Worm (Caenorhabditis elegans) whole organism, midembryonic: ENCODE measurements around the gene T14B4.1.

Experiments used
- T22C8.4 ChIP-seq: fragments of 200-800 bp; sonication (Bioruptor generic); IDR thresholded peaks from 2 replicates; pipeline ENCODE4 v1.3.6; 2022; ENCODE audit warnings: missing genetic modification characterization, missing compliant biosample characterization
- cog-1 ChIP-seq: sonication (generic microtip); optimal IDR thresholded peaks from 2 replicates; lab custom pipeline; 2016; ENCODE audit warnings: missing genetic modification characterization, missing compliant biosample characterization
- flt-1 ChIP-seq: fragments of 200-800 bp; sonication (Bioruptor generic); IDR thresholded peaks from 2 replicates; pipeline ENCODE4 v1.3.6; 2022; ENCODE audit warnings: missing genetic modification characterization, missing compliant biosample characterization
- med-1 ChIP-seq: sonication (generic microtip); optimal IDR thresholded peaks from 2 replicates; lab custom pipeline; 2017; ENCODE audit warnings: missing genetic modification characterization, mild to moderate bottlenecking, missing compliant biosample characterization, antibody characterized with exemption, missing genetic modification reagents; ENCODE audit not compliant: insufficient read depth
- ref-1 ChIP-seq: fragments of 200-800 bp; sonication (Bioruptor generic); conservative IDR thresholded peaks from 2 replicates; pipeline ENCODE4 v1.3.6; 2022; ENCODE audit warnings: missing genetic modification reagents, missing genetic modification characterization, missing compliant biosample characterization
- tab-1 ChIP-seq: fragments of 200-800 bp; sonication (Bioruptor generic); IDR thresholded peaks from 2 replicates; pipeline ENCODE4 v1.3.6; 2022; ENCODE audit warnings: missing genetic modification characterization, missing compliant biosample characterization
- ztf-23 ChIP-seq: fragments of 200-800 bp; sonication (Bioruptor generic); IDR thresholded peaks from 2 replicates; pipeline ENCODE4 v1.3.6; 2022; ENCODE audit warnings: missing genetic modification reagents, missing genetic modification characterization, missing compliant biosample characterization
- ztf-29 ChIP-seq: fragments of 200-800 bp; sonication (Bioruptor generic); IDR thresholded peaks from 2 replicates; pipeline ENCODE4 v1.3.6; 2022; ENCODE audit warnings: missing genetic modification reagents, missing genetic modification characterization, missing compliant biosample characterization

DNA sequence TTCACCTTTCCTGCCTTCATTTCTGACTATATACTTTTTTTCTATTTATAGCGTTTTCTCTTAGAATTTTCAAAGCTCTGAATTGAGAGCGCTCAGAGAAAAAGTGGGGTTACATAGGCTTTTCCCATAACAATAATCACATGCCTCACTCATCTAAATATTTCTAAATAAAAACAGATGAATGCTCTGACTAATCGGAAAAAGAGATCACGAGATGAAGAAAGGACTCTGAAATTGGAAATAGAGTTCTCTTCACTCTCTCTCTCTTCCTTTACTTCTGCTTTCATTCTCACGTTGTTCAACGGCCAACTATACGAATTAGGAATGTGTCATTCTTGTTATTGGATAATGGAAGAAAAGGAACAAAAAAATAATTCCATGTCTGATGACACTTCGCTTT, 47.6 kb upstream of the T14B4.1 start:
- TF ChIP-seq ref-1 (no peak), cog-1 (no peak), flt-1 (GFP tag; lab: Robert Waterston, UW) (no peak), T22C8.4 (GFP tag; lab: Robert Waterston, UW) (no peak), ztf-23 (GFP tag; lab: Robert Waterston, UW) (no peak), tab-1 (GFP tag; lab: Robert Waterston, UW) (no peak), ztf-29 (GFP tag; lab: Robert Waterston, UW) (no peak), med-1 (GFP tag; lab: Kevin White, UChicago) (no peak)
